Worm (Caenorhabditis elegans) whole organism, late embryonic: ENCODE results near the gene T28F3.5.

Source experiments
- F13H6.1 ChIP-seq: sonication (generic microtip); optimal IDR thresholded peaks from 2 replicates; lab custom pipeline; 2016; ENCODE audit warnings: missing genetic modification characterization, missing compliant biosample characterization
- ama-1 ChIP-seq: fragments of 150-350 bp; optimal IDR thresholded peaks from 2 replicates; lab custom pipeline; 2014
- ceh-18 ChIP-seq: sonication (generic microtip); optimal IDR thresholded peaks from 2 replicates; lab custom pipeline; 2016; ENCODE audit warnings: missing genetic modification characterization, missing compliant biosample characterization
- ceh-45 ChIP-seq: fragments of 200-800 bp; sonication (Bioruptor generic); IDR thresholded peaks from 2 replicates; pipeline ENCODE4 v1.3.6; 2022; ENCODE audit warnings: missing genetic modification reagents, missing genetic modification characterization, missing compliant biosample characterization
- ceh-48 ChIP-seq: sonication (generic microtip); optimal IDR thresholded peaks from 2 replicates; lab custom pipeline; 2016; ENCODE audit warnings: missing genetic modification characterization, inconsistent platforms, missing compliant biosample characterization
- dmd-4 ChIP-seq: sonication (generic microtip); optimal IDR thresholded peaks from 2 replicates; lab custom pipeline; 2016; ENCODE audit warnings: borderline replicate concordance, missing genetic modification characterization, missing compliant biosample characterization
- elt-2 ChIP-seq: sonication (generic microtip); optimal IDR thresholded peaks from 2 replicates; lab custom pipeline; 2016; ENCODE audit warnings: missing genetic modification reagents, missing genetic modification characterization, missing compliant biosample characterization
- pha-4 ChIP-seq: fragments of 150-350 bp; optimal IDR thresholded peaks from 2 replicates; lab custom pipeline; 2018; ENCODE audit warnings: missing biosample characterization, missing genetic modification reagents, missing genetic modification characterization
- pqm-1 ChIP-seq: sonication (generic microtip); optimal IDR thresholded peaks from 2 replicates; lab custom pipeline; 2016; ENCODE audit warnings: missing genetic modification characterization, missing compliant biosample characterization
- rnt-1 ChIP-seq: sonication (generic microtip); optimal IDR thresholded peaks from 2 replicates; lab custom pipeline; 2016; ENCODE audit warnings: missing genetic modification characterization, missing compliant biosample characterization
- syd-9 ChIP-seq: sonication (generic microtip); optimal IDR thresholded peaks from 2 replicates; lab custom pipeline; 2016; ENCODE audit warnings: mild to moderate bottlenecking, missing genetic modification characterization, moderate library complexity, missing compliant biosample characterization
- tbx-7 ChIP-seq: sonication (generic microtip); optimal IDR thresholded peaks from 2 replicates; lab custom pipeline; 2016; ENCODE audit warnings: missing genotype, missing genetic modification characterization, missing compliant biosample characterization

ce11 chrIV:17301933-17302332 is 7.3 kb downstream of the T28F3.5 start, which contains the start of gene ifta-2:
- TF ChIP-seq rnt-1 (tag; lab: Kevin White, UChicago), result no peak
- TF ChIP-seq tbx-7 (tag; lab: Kevin White, UChicago), result no peak
- no peak for TF ChIP-seq ama-1 (lab: Kevin White, UChicago)
- TF ChIP-seq syd-9 (tag; lab: Kevin White, UChicago), result no peak
- TF ChIP-seq pha-4 (tag; lab: Kevin White, UChicago), result no peak
- no peak for TF ChIP-seq ceh-18 (tag; lab: Kevin White, UChicago)
- no peak for TF ChIP-seq F13H6.1 (tag; lab: Kevin White, UChicago)
- TF ChIP-seq pqm-1 (tag; lab: Kevin White, UChicago), result no peak
- TF ChIP-seq ceh-45, result no peak
- TF ChIP-seq dmd-4 (tag; lab: Kevin White, UChicago), result no peak
- no peak for TF ChIP-seq ceh-48 (tag; lab: Kevin White, UChicago)
- TF ChIP-seq elt-2 (tag; lab: Kevin White, UChicago), result no peak
